Fruit fly (Drosophila melanogaster) whole organism, adult: ENCODE measurements around the gene SmydA-8.
A peak's percentile ranks its signal among the peaks of the same experiment; 100 is the strongest.

ENCODE experiments used
- CG11617 ChIP-seq: fragments of 200-800 bp; sonication (Bioruptor generic); optimal IDR thresholded peaks from 2 replicates; lab custom pipeline; 2017; ENCODE audit warnings: mild to moderate bottlenecking, missing biosample characterization, missing genetic modification reagents, missing genetic modification characterization
- CG12768 ChIP-seq: fragments of 200-800 bp; sonication (Bioruptor generic); optimal IDR thresholded peaks from 2 replicates; lab custom pipeline; 2017; ENCODE audit warnings: missing biosample characterization, missing genetic modification characterization, mild to moderate bottlenecking, moderate library complexity, missing genetic modification reagents
- CG14711 ChIP-seq: fragments of 200-800 bp; sonication (Bioruptor generic); optimal IDR thresholded peaks from 2 replicates; lab custom pipeline; 2018; ENCODE audit warnings: missing biosample characterization, mild to moderate bottlenecking, missing genetic modification characterization, moderate library complexity
- CG1620 ChIP-seq: fragments of 200-800 bp; sonication (Bioruptor generic); optimal IDR thresholded peaks from 2 replicates; lab custom pipeline; 2016; ENCODE audit warnings: missing biosample characterization, missing genetic modification characterization
- CG33017 ChIP-seq: fragments of 200-800 bp; sonication (Bioruptor generic); optimal IDR thresholded peaks from 2 replicates; lab custom pipeline; 2018; ENCODE audit warnings: missing biosample characterization, mild to moderate bottlenecking, missing genetic modification characterization, moderate library complexity
- CG5204 ChIP-seq: fragments of 200-800 bp; sonication (Bioruptor generic); optimal IDR thresholded peaks from 2 replicates; lab custom pipeline; 2016; ENCODE audit warnings: missing biosample characterization, missing genetic modification characterization
- CG7045 ChIP-seq: fragments of 200-800 bp; sonication (Bioruptor generic); optimal IDR thresholded peaks from 2 replicates; lab custom pipeline; 2017; ENCODE audit warnings: missing biosample characterization, mild to moderate bottlenecking, missing genetic modification characterization
- CG7101 ChIP-seq: fragments of 200-800 bp; sonication (Bioruptor generic); optimal IDR thresholded peaks from 2 replicates; lab custom pipeline; 2018; ENCODE audit warnings: missing biosample characterization, mild to moderate bottlenecking, missing genetic modification characterization, moderate library complexity
- Clk ChIP-seq: fragments of 200-800 bp; sonication (Bioruptor generic); optimal IDR thresholded peaks from 2 replicates; lab custom pipeline; 2017; ENCODE audit warnings: missing biosample characterization, missing genetic modification characterization
- Crg-1 ChIP-seq: fragments of 200-800 bp; sonication (Bioruptor generic); optimal IDR thresholded peaks from 2 replicates; lab custom pipeline; 2016; ENCODE audit warnings: missing biosample characterization, missing genetic modification characterization
- Hr96 ChIP-seq: fragments of 200-800 bp; sonication (Bioruptor generic); optimal IDR thresholded peaks from 2 replicates; lab custom pipeline; 2016; ENCODE audit warnings: missing biosample characterization, missing genetic modification characterization
- Mnt ChIP-seq: fragments of 200-800 bp; sonication (Bioruptor generic); optimal IDR thresholded peaks from 2 replicates; lab custom pipeline; 2016; ENCODE audit warnings: missing biosample characterization, mild to moderate bottlenecking, missing genetic modification characterization
- bab1 ChIP-seq: fragments of 200-800 bp; sonication (Bioruptor generic); optimal IDR thresholded peaks from 3 replicates; lab custom pipeline; 2019; ENCODE audit warnings: missing biosample characterization, mild to moderate bottlenecking, missing genetic modification characterization, moderate library complexity
- cic ChIP-seq: fragments of 200-800 bp; sonication (Bioruptor generic); optimal IDR thresholded peaks from 2 replicates; lab custom pipeline; 2017; ENCODE audit warnings: missing biosample characterization, mild to moderate bottlenecking, missing genetic modification characterization, moderate library complexity
- cnc ChIP-seq, 2 experiments: fragments of >200 bp; optimal IDR thresholded peaks; 2 replicates each; lab custom pipeline; 2017
- kay ChIP-seq: fragments of 200-800 bp; sonication (Bioruptor generic); peaks from one replicate; lab custom pipeline; 2016; ENCODE audit warnings: missing biosample characterization, missing genetic modification characterization, borderline replicate concordance
- ovo ChIP-seq: fragments of 200-800 bp; sonication (Bioruptor generic); optimal IDR thresholded peaks from 2 replicates; lab custom pipeline; 2016; ENCODE audit warnings: missing biosample characterization, missing genetic modification characterization
- pad ChIP-seq: fragments of 200-800 bp; sonication (Bioruptor generic); optimal IDR thresholded peaks from 3 replicates; lab custom pipeline; 2017; ENCODE audit warnings: missing biosample characterization, missing genetic modification characterization, mild to moderate bottlenecking, moderate library complexity, missing genetic modification reagents
- tj ChIP-seq: fragments of 200-800 bp; sonication (Bioruptor generic); optimal IDR thresholded peaks from 3 replicates; lab custom pipeline; 2017; ENCODE audit warnings: missing biosample characterization, mild to moderate bottlenecking, missing genetic modification characterization, moderate library complexity
- toe ChIP-seq: fragments of 200-800 bp; sonication (Bioruptor generic); optimal IDR thresholded peaks from 2 replicates; lab custom pipeline; 2016; ENCODE audit warnings: missing biosample characterization, missing genetic modification characterization

Gene SmydA-8

dm6 chrX:2223454-2223853 is 9.8 kb upstream of the SmydA-8 start, which contains the start of gene CG14052:
TSS of gene CG14052 (plus strand) at chrX:2223754.
- TF ChIP-seq Hr96 (GFP tag; lab: Kevin White, UChicago) (no peak), Crg-1 (no peak), CG7045 (GFP tag; lab: Kevin White, UChicago) (no peak), CG33017 (tag; lab: Kevin White, UChicago) (no peak), CG7101 (tag; lab: Kevin White, UChicago) (no peak), CG14711 (tag; lab: Kevin White, UChicago) (no peak)

- TF ChIP-seq cnc (optimal IDR thresholded peaks at IDR 0.05; lab: Kevin White, UChicago) (no peak), kay (GFP tag; lab: Kevin White, UChicago) (no peak), tj (GFP tag; lab: Kevin White, UChicago) (peak; percentile 86), CG11617 (GFP tag; lab: Kevin White, UChicago) (peak; percentile 91), CG5204 (no peak), CG14711 (tag; lab: Kevin White, UChicago) (peak; percentile 89), pad (GFP tag; lab: Kevin White, UChicago) (peak; percentile 92), Hr96 (GFP tag; lab: Kevin White, UChicago) (peak; percentile 96), Mnt (GFP tag; lab: Kevin White, UChicago) (peak; percentile 87), Clk (GFP tag; lab: Kevin White, UChicago) (peak; percentile 81), CG33017 (tag; lab: Kevin White, UChicago) (peak; percentile 74), CG7045 (GFP tag; lab: Kevin White, UChicago) (peak; percentile 84), CG7101 (tag; lab: Kevin White, UChicago) (peak; percentile 92), CG12768 (GFP tag; lab: Kevin White, UChicago) (peak; percentile 89), toe (GFP tag; lab: Kevin White, UChicago) (peak; percentile 90), cic (GFP tag; lab: Kevin White, UChicago) (peak; percentile 82), CG1620 (GFP tag; lab: Kevin White, UChicago) (peak; percentile 96), Crg-1 (peak; percentile 74), bab1 (peak; percentile 97), ovo (GFP tag; lab: Kevin White, UChicago) (peak; percentile 41)
These were observed 8.7 kb upstream of the SmydA-8 start, which contains the start of gene Vinc for dm6 chrX:2222181-2222790. TSS of gene Vinc (minus strand) at chrX:2222567.

dm6 chrX:2221598-2221997 is 8.0 kb upstream of the SmydA-8 start:
- TF ChIP-seq CG33017 (tag; lab: Kevin White, UChicago) (no peak), toe (GFP tag; lab: Kevin White, UChicago) (no peak), CG1620 (GFP tag; lab: Kevin White, UChicago) (no peak), Clk (GFP tag; lab: Kevin White, UChicago) (no peak), cic (GFP tag; lab: Kevin White, UChicago) (no peak), tj (GFP tag; lab: Kevin White, UChicago) (no peak), Mnt (GFP tag; lab: Kevin White, UChicago) (no peak), pad (GFP tag; lab: Kevin White, UChicago) (no peak), CG12768 (GFP tag; lab: Kevin White, UChicago) (no peak), Crg-1 (no peak)

dm6 chrX:2219899-2220298 is 6.3 kb upstream of the SmydA-8 start:
- TF ChIP-seq CG14711 (tag; lab: Kevin White, UChicago) (no peak), CG1620 (GFP tag; lab: Kevin White, UChicago) (no peak), toe (GFP tag; lab: Kevin White, UChicago) (no peak), tj (GFP tag; lab: Kevin White, UChicago) (no peak), CG11617 (GFP tag; lab: Kevin White, UChicago) (no peak), kay (GFP tag; lab: Kevin White, UChicago) (no peak), Clk (GFP tag; lab: Kevin White, UChicago) (no peak), CG7045 (GFP tag; lab: Kevin White, UChicago) (no peak), CG12768 (GFP tag; lab: Kevin White, UChicago) (no peak)

dm6 chrX:2219246-2219645 is 5.6 kb upstream of the SmydA-8 start:
- no peak for TF ChIP-seq Clk (GFP tag; lab: Kevin White, UChicago)
- TF ChIP-seq Hr96 (GFP tag; lab: Kevin White, UChicago) = no peak
- no peak for TF ChIP-seq CG12768 (GFP tag; lab: Kevin White, UChicago)
- no peak for TF ChIP-seq CG11617 (GFP tag; lab: Kevin White, UChicago)
- no peak for TF ChIP-seq CG14711 (tag; lab: Kevin White, UChicago)
- no peak for TF ChIP-seq Crg-1
- TF ChIP-seq CG1620 (GFP tag; lab: Kevin White, UChicago) = no peak
- TF ChIP-seq CG33017 (tag; lab: Kevin White, UChicago) = no peak
- TF ChIP-seq bab1 = no peak
- no peak for TF ChIP-seq cnc (optimal IDR thresholded peaks at IDR 0.05; lab: Kevin White, UChicago)
- no peak for TF ChIP-seq ovo (GFP tag; lab: Kevin White, UChicago)
- TF ChIP-seq Mnt (GFP tag; lab: Kevin White, UChicago) = no peak
- TF ChIP-seq toe (GFP tag; lab: Kevin White, UChicago) = no peak
- no peak for TF ChIP-seq CG5204
- no peak for TF ChIP-seq cic (GFP tag; lab: Kevin White, UChicago)
- no peak for TF ChIP-seq CG7045 (GFP tag; lab: Kevin White, UChicago)
- TF ChIP-seq CG7101 (tag; lab: Kevin White, UChicago) = no peak

- no peak for TF ChIP-seq CG1620 (GFP tag; lab: Kevin White, UChicago)
- TF ChIP-seq kay (GFP tag; lab: Kevin White, UChicago) = no peak
- no peak for TF ChIP-seq CG7101 (tag; lab: Kevin White, UChicago)
- TF ChIP-seq CG12768 (GFP tag; lab: Kevin White, UChicago) = no peak
- TF ChIP-seq tj (GFP tag; lab: Kevin White, UChicago) = no peak
- TF ChIP-seq Mnt (GFP tag; lab: Kevin White, UChicago) = no peak
- no peak for TF ChIP-seq cnc (optimal IDR thresholded peaks at IDR 0.05; lab: Kevin White, UChicago)
- no peak for TF ChIP-seq Clk (GFP tag; lab: Kevin White, UChicago)
- no peak for TF ChIP-seq bab1
These were observed 4.8 kb upstream of the SmydA-8 start for dm6 chrX:2218455-2218854.
